Fruit fly (Drosophila melanogaster) whole organism, embryonic: ENCODE data around the gene CG7530.

Experiments
- Atf3 ChIP-seq: fragments of 200-800 bp; sonication (Bioruptor generic); optimal IDR thresholded peaks from 3 replicates; lab custom pipeline; 2016; ENCODE audit warnings: missing biosample characterization, missing genetic modification characterization
- B-H1 ChIP-seq: fragments of 200-800 bp; sonication (Bioruptor generic); IDR thresholded peaks from 3 replicates; pipeline ENCODE4 v1.3.6; 2022; ENCODE audit warnings: missing biosample characterization, missing genetic modification characterization
- BtbVII ChIP-seq: fragments of 200-800 bp; sonication (Bioruptor generic); optimal IDR thresholded peaks from 3 replicates; lab custom pipeline; 2017; ENCODE audit warnings: missing biosample characterization, mild to moderate bottlenecking, missing genetic modification characterization
- CG10267 ChIP-seq: fragments of 200-800 bp; sonication (Bioruptor generic); optimal IDR thresholded peaks from 2 replicates; lab custom pipeline; 2018; ENCODE audit warnings: missing biosample characterization, mild to moderate bottlenecking, missing genetic modification characterization, moderate library complexity
- CG11398 ChIP-seq: fragments of 200-800 bp; sonication (Bioruptor generic); optimal IDR thresholded peaks from 2 replicates; lab custom pipeline; 2016; ENCODE audit warnings: missing biosample characterization, missing genetic modification characterization
- CG11560 ChIP-seq: fragments of 200-800 bp; sonication (Bioruptor generic); IDR thresholded peaks from 3 replicates; pipeline ENCODE4 v1.3.6; 2022; ENCODE audit warnings: missing biosample characterization, missing genetic modification characterization
- CG11695 ChIP-seq: fragments of 200-800 bp; sonication (Bioruptor generic); IDR thresholded peaks from 3 replicates; pipeline ENCODE4 v1.3.6; 2022; ENCODE audit warnings: missing biosample characterization, missing genetic modification characterization
- CG13287 ChIP-seq: fragments of 200-800 bp; sonication (Bioruptor generic); IDR thresholded peaks from 2 replicates; pipeline ENCODE4 v1.3.6; 2022; ENCODE audit warnings: missing biosample characterization, missing genetic modification characterization; ENCODE audit not compliant: partially characterized antibody
- CG13624 ChIP-seq: fragments of 200-800 bp; sonication (Bioruptor generic); optimal IDR thresholded peaks from 2 replicates; lab custom pipeline; 2016; ENCODE audit warnings: missing biosample characterization, missing genetic modification characterization
- CG14014 ChIP-seq: fragments of 200-800 bp; sonication (Bioruptor generic); IDR thresholded peaks from 2 replicates; pipeline ENCODE4 v1.3.6; 2022; ENCODE audit warnings: missing biosample characterization, missing genetic modification characterization
- CG15479 ChIP-seq: fragments of 200-800 bp; sonication (Bioruptor generic); optimal IDR thresholded peaks from 3 replicates; lab custom pipeline; 2019; ENCODE audit warnings: missing biosample characterization, mild to moderate bottlenecking, missing genetic modification characterization, moderate library complexity
- CG18764 ChIP-seq: fragments of 200-800 bp; sonication (Bioruptor generic); optimal IDR thresholded peaks from 3 replicates; lab custom pipeline; 2016; ENCODE audit warnings: missing biosample characterization, missing genetic modification characterization
- CG2678 ChIP-seq: fragments of 200-800 bp; sonication (Bioruptor generic); optimal IDR thresholded peaks from 3 replicates; lab custom pipeline; 2019; ENCODE audit warnings: missing biosample characterization, mild to moderate bottlenecking, missing genetic modification characterization, moderate library complexity
- CG2712 ChIP-seq: fragments of 200-800 bp; optimal IDR thresholded peaks from 3 replicates; lab custom pipeline; 2019; ENCODE audit warnings: missing biosample characterization, mild to moderate bottlenecking, missing genetic modification characterization, moderate library complexity
- CG2875 ChIP-seq: fragments of 200-800 bp; sonication (Bioruptor generic); optimal IDR thresholded peaks from 2 replicates; lab custom pipeline; 2017; ENCODE audit warnings: missing biosample characterization, mild to moderate bottlenecking, missing genetic modification characterization, missing genetic modification reagents
- CG32532 ChIP-seq: fragments of 200-800 bp; sonication (Bioruptor generic); IDR thresholded peaks from 2 replicates; pipeline ENCODE4 v1.3.6; 2022; ENCODE audit warnings: missing biosample characterization, missing genetic modification characterization
- CG6254 ChIP-seq: fragments of 200-800 bp; sonication (Bioruptor generic); optimal IDR thresholded peaks from 3 replicates; lab custom pipeline; 2017; ENCODE audit warnings: mild to moderate bottlenecking, missing biosample characterization, missing genetic modification reagents, missing genetic modification characterization
- CG6272 ChIP-seq: fragments of 200-800 bp; sonication (Bioruptor generic); IDR thresholded peaks from 2 replicates; pipeline ENCODE4 v1.3.6; 2022; ENCODE audit warnings: missing biosample characterization, missing genetic modification characterization
- CG8359 ChIP-seq: fragments of 200-800 bp; sonication (Bioruptor generic); optimal IDR thresholded peaks from 2 replicates; lab custom pipeline; 2017; ENCODE audit warnings: missing biosample characterization, mild to moderate bottlenecking, missing genetic modification characterization, borderline replicate concordance
- Hey ChIP-seq: fragments of 200-800 bp; sonication (Bioruptor generic); optimal IDR thresholded peaks from 3 replicates; lab custom pipeline; 2018; ENCODE audit warnings: missing biosample characterization, mild to moderate bottlenecking, missing genetic modification characterization
- Hr78 ChIP-seq, 2 experiments: fragments of 200-800 bp in 1 of 2; fragments of >200 bp in 1 of 2; sonication (Bioruptor generic) in 1 of 2; optimal IDR thresholded peaks; 2 replicates each; lab custom pipeline; 2017 to 2019; ENCODE audit warnings: missing biosample characterization in 2 of 2, missing genetic modification characterization in 2 of 2, mild to moderate bottlenecking in 1 of 2, moderate library complexity in 1 of 2
- Kr ChIP-seq: fragments of 200-800 bp; sonication (Bioruptor generic); optimal IDR thresholded peaks from 2 replicates; lab custom pipeline; 2017; ENCODE audit warnings: missing biosample characterization, mild to moderate bottlenecking, missing genetic modification characterization
- MTF-1 ChIP-seq: fragments of 200-800 bp; sonication (Bioruptor generic); optimal IDR thresholded peaks from 2 replicates; lab custom pipeline; 2018; ENCODE audit warnings: missing biosample characterization, mild to moderate bottlenecking, missing genetic modification characterization, borderline replicate concordance
- Med ChIP-seq: fragments of 200-800 bp; sonication (Bioruptor generic); peaks from one replicate; lab custom pipeline; 2016; ENCODE audit warnings: missing biosample characterization, missing genetic modification characterization, mild to moderate bottlenecking, inconsistent platforms, moderate library complexity
- Nf-YB ChIP-seq: fragments of 200-800 bp; sonication (Bioruptor generic); optimal IDR thresholded peaks from 3 replicates; lab custom pipeline; 2019; ENCODE audit warnings: missing biosample characterization, mild to moderate bottlenecking, missing genetic modification characterization, moderate library complexity
- Trl ChIP-seq, 3 experiments: fragments of >200 bp in 2 of 3; fragments of 200-800 bp in 1 of 3; sonication (Bioruptor generic) in 1 of 3; optimal IDR thresholded peaks; 2 replicates in 1 of 3; 3 replicates in 2 of 3; lab custom pipeline; 2016 to 2017; ENCODE audit warnings: missing biosample characterization in 1 of 3, missing genetic modification characterization in 1 of 3
- Xrp1 ChIP-seq: fragments of 200-800 bp; sonication (Bioruptor generic); IDR thresholded peaks from 2 replicates; pipeline ENCODE4 v1.3.6; 2022; ENCODE audit warnings: missing biosample characterization, missing genetic modification characterization
- bsh ChIP-seq, 2 experiments: fragments of 200-800 bp; sonication (Bioruptor generic); optimal IDR thresholded peaks; 2 replicates each; lab custom pipeline; 2017 to 2018; ENCODE audit warnings: mild to moderate bottlenecking in 2 of 2, missing biosample characterization in 2 of 2, missing genetic modification characterization in 2 of 2, moderate library complexity in 1 of 2
- cg ChIP-seq: fragments of 200-800 bp; sonication (Bioruptor generic); optimal IDR thresholded peaks from 3 replicates; lab custom pipeline; 2019; ENCODE audit warnings: missing biosample characterization, mild to moderate bottlenecking, missing genetic modification characterization, moderate library complexity
- corto ChIP-seq: fragments of 200-800 bp; sonication (Bioruptor generic); optimal IDR thresholded peaks from 2 replicates; lab custom pipeline; 2016; ENCODE audit warnings: missing biosample characterization, mild to moderate bottlenecking, missing genetic modification characterization, moderate library complexity
- dimm ChIP-seq: fragments of 200-800 bp; sonication (Bioruptor generic); IDR thresholded peaks from 2 replicates; pipeline ENCODE4 v1.3.6; 2022; ENCODE audit warnings: missing biosample characterization, missing genetic modification characterization
- fd3F ChIP-seq: fragments of 200-800 bp; sonication (Bioruptor generic); optimal IDR thresholded peaks from 2 replicates; lab custom pipeline; 2018; ENCODE audit warnings: missing biosample characterization, mild to moderate bottlenecking, missing genetic modification characterization, moderate library complexity
- fd64A ChIP-seq: fragments of 200-800 bp; sonication (Bioruptor generic); optimal IDR thresholded peaks from 3 replicates; lab custom pipeline; 2018; ENCODE audit warnings: missing biosample characterization, mild to moderate bottlenecking, missing genetic modification characterization
- fru ChIP-seq: fragments of >200 bp; optimal IDR thresholded peaks from 2 replicates; lab custom pipeline; 2017
- fu2 ChIP-seq: fragments of 200-800 bp; sonication (Bioruptor generic); optimal IDR thresholded peaks from 2 replicates; lab custom pipeline; 2016; ENCODE audit warnings: missing biosample characterization, missing genetic modification characterization
- gfzf ChIP-seq: fragments of 200-800 bp; sonication (Bioruptor generic); optimal IDR thresholded peaks from 2 replicates; lab custom pipeline; 2016; ENCODE audit warnings: missing biosample characterization, mild to moderate bottlenecking, missing genetic modification characterization, moderate library complexity
- her ChIP-seq: fragments of 200-800 bp; sonication (Bioruptor generic); optimal IDR thresholded peaks from 2 replicates; lab custom pipeline; 2016; ENCODE audit warnings: missing biosample characterization, missing genetic modification characterization
- lmd ChIP-seq: fragments of 200-800 bp; sonication (Bioruptor generic); IDR thresholded peaks from 2 replicates; pipeline ENCODE4 v1.3.6; 2022; ENCODE audit warnings: missing biosample characterization, missing genetic modification characterization
- lola ChIP-seq, 3 experiments: fragments of >200 bp in 2 of 3; fragments of 200-800 bp in 1 of 3; sonication (Bioruptor generic) in 1 of 3; optimal IDR thresholded peaks; 2 replicates each; lab custom pipeline; 2017 to 2019; ENCODE audit warnings: missing biosample characterization in 3 of 3, missing genetic modification characterization in 3 of 3, mild to moderate bottlenecking in 1 of 3, moderate library complexity in 1 of 3
- nerfin-1 ChIP-seq: fragments of 200-800 bp; sonication (Bioruptor generic); optimal IDR thresholded peaks from 3 replicates; lab custom pipeline; 2019; ENCODE audit warnings: missing biosample characterization, mild to moderate bottlenecking, missing genetic modification characterization, moderate library complexity
- onecut ChIP-seq: fragments of 200-800 bp; sonication (Bioruptor generic); IDR thresholded peaks from 2 replicates; pipeline ENCODE4 v1.3.6; 2022; ENCODE audit warnings: missing biosample characterization, missing genetic modification characterization
- pita ChIP-seq: fragments of 200-800 bp; sonication (Bioruptor generic); optimal IDR thresholded peaks from 2 replicates; lab custom pipeline; 2017; ENCODE audit warnings: missing biosample characterization, mild to moderate bottlenecking, missing genetic modification characterization
- rib ChIP-seq: fragments of 200-800 bp; sonication (Bioruptor generic); IDR thresholded peaks from 2 replicates; pipeline ENCODE4 v1.3.6; 2022; ENCODE audit warnings: missing biosample characterization, missing genetic modification characterization
- salm ChIP-seq: fragments of 200-800 bp; sonication (Bioruptor generic); optimal IDR thresholded peaks from 2 replicates; lab custom pipeline; 2018; ENCODE audit warnings: missing biosample characterization, mild to moderate bottlenecking, missing genetic modification characterization
- sens ChIP-seq: fragments of 200-800 bp; sonication (Bioruptor generic); peaks from one replicate; lab custom pipeline; 2016; ENCODE audit warnings: missing biosample characterization, missing genetic modification characterization
- sr ChIP-seq: fragments of 200-800 bp; sonication (Bioruptor generic); IDR thresholded peaks from 3 replicates; pipeline ENCODE4 v1.3.6; 2022; ENCODE audit warnings: missing biosample characterization, missing genetic modification characterization
- ssp ChIP-seq: fragments of 200-800 bp; sonication (Bioruptor generic); IDR thresholded peaks from 2 replicates; pipeline ENCODE4 v1.3.6; 2022; ENCODE audit warnings: missing biosample characterization, missing genetic modification characterization
- tll ChIP-seq, 2 experiments: fragments of 200-800 bp in 1 of 2; fragments of >200 bp in 1 of 2; sonication (Bioruptor generic) in 1 of 2; optimal IDR thresholded peaks; 2 replicates each; lab custom pipeline; 2017 to 2019; ENCODE audit warnings: missing biosample characterization in 2 of 2, missing genetic modification characterization in 2 of 2, mild to moderate bottlenecking in 1 of 2, moderate library complexity in 1 of 2
- wdn ChIP-seq: fragments of 200-800 bp; sonication (Bioruptor generic); IDR thresholded peaks from 2 replicates; pipeline ENCODE4 v1.3.6; 2022; ENCODE audit warnings: missing biosample characterization, missing genetic modification characterization

The CG7530 gene

dm6 chr3R:14680112-14680665 is 51.1 kb downstream of the CG7530 start (continued):
- TF ChIP-seq CG11398 (peak; percentile 37), CG8359 (GFP tag; lab: Kevin White, UChicago) (no peak), Nf-YB (GFP tag; lab: Kevin White, UChicago) (no peak), tll (GFP tag; optimal IDR thresholded peaks at IDR 0.05; lab: Kevin White, UChicago) (peak in 1 of 2 experiments; percentile 94), fru (lab: Kevin White, UChicago) (no peak), Hr78 (GFP tag; optimal IDR thresholded peaks at IDR 0.05; lab: Kevin White, UChicago) (peak in 1 of 2 experiments; percentile 88), Atf3 (GFP tag; lab: Kevin White, UChicago) (no peak), cg (no peak), fd3F (GFP tag; lab: Kevin White, UChicago) (no peak), rib (GFP tag; lab: Robert Waterston, UW) (no peak), Xrp1 (peak; percentile 42; the same call in 1 of the 2 replicates), CG2875 (GFP tag; lab: Kevin White, UChicago) (peak; percentile 23), CG15479 (GFP tag; lab: Kevin White, UChicago) (peak; percentile 71), fd64A (GFP tag; lab: Kevin White, UChicago) (peak; percentile 38), CG18764 (GFP tag; lab: Kevin White, UChicago) (no peak), Hey (no peak), CG32532 (GFP tag; lab: Robert Waterston, UW) (no peak), bsh (GFP tag; optimal IDR thresholded peaks at IDR 0.05; lab: Kevin White, UChicago) (peak in 1 of 2 experiments; percentile 29), CG13287 (no peak), CG10267 (tag; lab: Kevin White, UChicago) (no peak), lola (GFP tag; optimal IDR thresholded peaks at IDR 0.05; lab: Kevin White, UChicago) (peak in 1 of 3 experiments; percentile 17), BtbVII (GFP tag; lab: Kevin White, UChicago) (no peak), CG6272 (no peak), CG14014 (GFP tag; lab: Robert Waterston, UW) (no peak), gfzf (GFP tag; lab: Kevin White, UChicago) (no peak), wdn (GFP tag; lab: Robert Waterston, UW) (no peak), CG6254 (GFP tag; lab: Kevin White, UChicago) (peak; percentile 31), salm (tag; lab: Kevin White, UChicago) (peak; percentile 39), sr (GFP tag; lab: Robert Waterston, UW) (no peak), CG11560 (no peak), lmd (GFP tag; lab: Robert Waterston, UW) (no peak), nerfin-1 (tag; lab: Kevin White, UChicago) (peak; percentile 9), Kr (GFP tag; lab: Kevin White, UChicago) (peak; percentile 52), Trl (optimal IDR thresholded peaks at IDR 0.05; lab: Kevin White, UChicago) (no peak), Trl (GFP tag; optimal IDR thresholded peaks at IDR 0.05; lab: Kevin White, UChicago) (no peak), CG11695 (GFP tag; lab: Robert Waterston, UW) (0 out of 3 replicates have a peak, but pooled peaks have one; percentile 7), corto (GFP tag; lab: Kevin White, UChicago) (peak; percentile 13), CG2678 (peak; percentile 7), Med (peak; percentile 61), CG2712 (no peak), sens (GFP tag; lab: Kevin White, UChicago) (peak; percentile 63), dimm (GFP tag; lab: Robert Waterston, UW) (no peak), CG13624 (no peak), B-H1 (no peak), onecut (peak; percentile 16; the same call in 1 of the 2 replicates), pita (GFP tag; lab: Kevin White, UChicago) (no peak), fu2 (GFP tag; lab: Kevin White, UChicago) (no peak), MTF-1 (peak; percentile 33), her (GFP tag; lab: Kevin White, UChicago) (no peak), ssp (no peak)
